Fruit fly (Drosophila melanogaster) whole organism, prepupa: ENCODE measurements around the gene CG14537.
A peak's percentile ranks its signal among the peaks of the same experiment; 100 is the strongest.

Experiments
- Blimp-1 ChIP-seq: fragments of 200-800 bp; sonication (Bioruptor generic); optimal IDR thresholded peaks from 3 replicates; lab custom pipeline; 2017; ENCODE audit warnings: missing biosample characterization, missing genetic modification characterization, mild to moderate bottlenecking, moderate library complexity, missing genetic modification reagents
- CG10631 ChIP-seq: fragments of 200-800 bp; sonication (Bioruptor generic); optimal IDR thresholded peaks from 2 replicates; lab custom pipeline; 2016; ENCODE audit warnings: missing biosample characterization, missing genetic modification characterization
- CG15336 ChIP-seq: fragments of 200-800 bp; sonication (Bioruptor generic); IDR thresholded peaks from 2 replicates; pipeline ENCODE4 v1.3.6; 2022; ENCODE audit warnings: missing biosample characterization, missing genetic modification characterization
- CG3032 ChIP-seq: fragments of 200-800 bp; optimal IDR thresholded peaks from 2 replicates; lab custom pipeline; 2019; ENCODE audit warnings: missing biosample characterization, mild to moderate bottlenecking, missing genetic modification characterization, moderate library complexity
- CG31627 ChIP-seq: fragments of 200-800 bp; sonication (Bioruptor generic); optimal IDR thresholded peaks from 3 replicates; lab custom pipeline; 2016; ENCODE audit warnings: missing biosample characterization, missing genetic modification characterization
- CG32006 ChIP-seq: fragments of 200-800 bp; sonication (Bioruptor generic); optimal IDR thresholded peaks from 3 replicates; lab custom pipeline; 2017; ENCODE audit warnings: missing biosample characterization, mild to moderate bottlenecking, missing genetic modification characterization
- CG4318 ChIP-seq: fragments of 200-800 bp; sonication (Bioruptor generic); optimal IDR thresholded peaks from 3 replicates; lab custom pipeline; 2017; ENCODE audit warnings: missing biosample characterization, mild to moderate bottlenecking, missing genetic modification characterization
- CG6163 ChIP-seq: fragments of 200-800 bp; sonication (Bioruptor generic); IDR thresholded peaks from 3 replicates; pipeline ENCODE4 v1.3.6; 2022; ENCODE audit warnings: missing biosample characterization, missing genetic modification characterization
- CG6276 ChIP-seq: fragments of 200-800 bp; sonication (Bioruptor generic); optimal IDR thresholded peaks from 2 replicates; lab custom pipeline; 2017; ENCODE audit warnings: missing biosample characterization, mild to moderate bottlenecking, missing genetic modification characterization
- CG6808 ChIP-seq: fragments of 200-800 bp; sonication (Bioruptor generic); optimal IDR thresholded peaks from 3 replicates; lab custom pipeline; 2017; ENCODE audit warnings: missing biosample characterization, missing genetic modification characterization, mild to moderate bottlenecking, moderate library complexity, missing genetic modification reagents
- CG7368 ChIP-seq: fragments of 200-800 bp; sonication (Bioruptor generic); optimal IDR thresholded peaks from 3 replicates; lab custom pipeline; 2016; ENCODE audit warnings: missing biosample characterization, missing genetic modification characterization
- CG8119 ChIP-seq: fragments of 200-800 bp; sonication (Bioruptor generic); IDR thresholded peaks from 3 replicates; pipeline ENCODE4 v1.3.6; 2022; ENCODE audit warnings: missing biosample characterization, missing genetic modification characterization
- Eip75B ChIP-seq: fragments of 200-800 bp; sonication (Bioruptor generic); optimal IDR thresholded peaks from 3 replicates; lab custom pipeline; 2016; ENCODE audit warnings: missing biosample characterization, missing genetic modification characterization
- Eip78C ChIP-seq: fragments of 200-800 bp; sonication (Bioruptor generic); peaks from one replicate; lab custom pipeline; 2016; ENCODE audit warnings: missing biosample characterization, missing genetic modification characterization
- Ets21C ChIP-seq: fragments of 200-800 bp; sonication (Bioruptor generic); optimal IDR thresholded peaks from 3 replicates; lab custom pipeline; 2016; ENCODE audit warnings: missing biosample characterization, missing genetic modification characterization
- Ets96B ChIP-seq: fragments of 200-800 bp; optimal IDR thresholded peaks from 2 replicates; lab custom pipeline; 2019; ENCODE audit warnings: missing biosample characterization, mild to moderate bottlenecking, missing genetic modification characterization, moderate library complexity
- Hr39 ChIP-seq: fragments of 200-800 bp; sonication (Bioruptor generic); optimal IDR thresholded peaks from 2 replicates; lab custom pipeline; 2016; ENCODE audit warnings: missing biosample characterization, missing genetic modification characterization
- Hr4 ChIP-seq: fragments of 200-800 bp; sonication (Bioruptor generic); optimal IDR thresholded peaks from 3 replicates; lab custom pipeline; 2016; ENCODE audit warnings: missing biosample characterization, missing genetic modification characterization
- Lpt ChIP-seq: fragments of 200-800 bp; sonication (Bioruptor generic); optimal IDR thresholded peaks from 3 replicates; lab custom pipeline; 2016; ENCODE audit warnings: missing biosample characterization, missing genetic modification characterization
- Met ChIP-seq: fragments of 200-800 bp; sonication (Bioruptor generic); optimal IDR thresholded peaks from 3 replicates; lab custom pipeline; 2016; ENCODE audit warnings: missing biosample characterization, missing genetic modification characterization
- Sox14 ChIP-seq: fragments of 200-800 bp; sonication (Bioruptor generic); optimal IDR thresholded peaks from 3 replicates; lab custom pipeline; 2016; ENCODE audit warnings: missing biosample characterization, missing genetic modification characterization
- achi ChIP-seq: fragments of 200-800 bp; sonication (Bioruptor generic); optimal IDR thresholded peaks from 3 replicates; lab custom pipeline; 2016; ENCODE audit warnings: missing biosample characterization, missing genetic modification characterization
- cyc ChIP-seq: fragments of 200-800 bp; sonication (Bioruptor generic); optimal IDR thresholded peaks from 3 replicates; lab custom pipeline; 2016; ENCODE audit warnings: missing biosample characterization, missing genetic modification characterization
- dac ChIP-seq: fragments of 200-800 bp; sonication (Bioruptor generic); optimal IDR thresholded peaks from 2 replicates; lab custom pipeline; 2017; ENCODE audit warnings: missing biosample characterization, mild to moderate bottlenecking, missing genetic modification characterization
- eg ChIP-seq: fragments of 200-800 bp; sonication (Bioruptor generic); IDR thresholded peaks from 3 replicates; pipeline ENCODE4 v1.3.6; 2022; ENCODE audit warnings: missing biosample characterization, missing genetic modification characterization
- fd59A ChIP-seq: fragments of 200-800 bp; sonication (Bioruptor generic); optimal IDR thresholded peaks from 2 replicates; lab custom pipeline; 2017; ENCODE audit warnings: missing biosample characterization, mild to moderate bottlenecking, missing genetic modification characterization, missing genetic modification reagents
- fd85E ChIP-seq: fragments of 200-800 bp; sonication (Bioruptor generic); optimal IDR thresholded peaks from 3 replicates; lab custom pipeline; 2016; ENCODE audit warnings: missing biosample characterization, missing genetic modification characterization
- fkh ChIP-seq: fragments of 200-800 bp; sonication (Bioruptor generic); optimal IDR thresholded peaks from 3 replicates; lab custom pipeline; 2017; ENCODE audit warnings: missing biosample characterization, mild to moderate bottlenecking, missing genetic modification characterization, moderate library complexity
- lz ChIP-seq: fragments of 200-800 bp; sonication (Bioruptor generic); optimal IDR thresholded peaks from 3 replicates; lab custom pipeline; 2016; ENCODE audit warnings: missing biosample characterization, missing genetic modification characterization
- net ChIP-seq: fragments of 200-800 bp; sonication (Bioruptor generic); optimal IDR thresholded peaks from 3 replicates; lab custom pipeline; 2016; ENCODE audit warnings: missing biosample characterization, missing genetic modification characterization
- pdm3 ChIP-seq: fragments of 200-800 bp; sonication (Bioruptor generic); optimal IDR thresholded peaks from 3 replicates; lab custom pipeline; 2016; ENCODE audit warnings: missing biosample characterization, missing genetic modification characterization
- svp ChIP-seq: fragments of 200-800 bp; sonication (Bioruptor generic); peaks from one replicate; lab custom pipeline; 2016; ENCODE audit warnings: missing biosample characterization, missing genetic modification characterization
- topi ChIP-seq: fragments of 200-800 bp; sonication (Bioruptor generic); optimal IDR thresholded peaks from 3 replicates; lab custom pipeline; 2016; ENCODE audit warnings: missing biosample characterization, missing genetic modification characterization

Gene CG14537

dm6 chr2L:7850406-7850805 is 10.2 kb downstream of the CG14537 start:
- TF ChIP-seq dac (no peak), CG32006 (GFP tag; lab: Kevin White, UChicago) (no peak), fd85E (GFP tag; lab: Kevin White, UChicago) (no peak), achi (GFP tag; lab: Kevin White, UChicago) (no peak), net (GFP tag; lab: Kevin White, UChicago) (no peak), CG4318 (GFP tag; lab: Kevin White, UChicago) (no peak), CG6808 (no peak)

dm6 chr2L:7851609-7852008 is 11.4 kb downstream of the CG14537 start:
- TF ChIP-seq Hr4 (GFP tag; lab: Kevin White, UChicago) (peak; percentile 5), fkh (GFP tag; lab: Kevin White, UChicago) (no peak), CG8119 (GFP tag; lab: Robert Waterston, UW) (0 out of 3 replicates have a peak, but pooled peaks have one; percentile 28), Eip75B (GFP tag; lab: Kevin White, UChicago) (no peak), fd59A (GFP tag; lab: Kevin White, UChicago) (no peak), Ets96B (peak; percentile 12), CG6163 (GFP tag; lab: Robert Waterston, UW) (0 out of 3 replicates have a peak, but pooled peaks have one; percentile 31), lz (GFP tag; lab: Kevin White, UChicago) (no peak), CG10631 (GFP tag; lab: Kevin White, UChicago) (peak; percentile 1), Blimp-1 (no peak), CG32006 (GFP tag; lab: Kevin White, UChicago) (peak; percentile 19), topi (GFP tag; lab: Kevin White, UChicago) (no peak), CG7368 (GFP tag; lab: Kevin White, UChicago) (no peak), svp (GFP tag; lab: Kevin White, UChicago) (peak; percentile 38), Eip78C (GFP tag; lab: Kevin White, UChicago) (peak; percentile 45), CG6276 (GFP tag; lab: Kevin White, UChicago) (no peak)

dm6 chr2L:7855108-7855507 is 14.9 kb downstream of the CG14537 start, which contains the start of gene CG14535:
CG14535 (minus strand) TSS chr2L:7855475.
- no peak for TF ChIP-seq CG6808
- peak; percentile 56; the same call in 1 of the 2 replicates for TF ChIP-seq CG15336
- no peak for TF ChIP-seq Met (GFP tag; lab: Kevin White, UChicago)
- no peak for TF ChIP-seq Lpt (GFP tag; lab: Kevin White, UChicago)
- peak; percentile 39 for TF ChIP-seq CG6276 (GFP tag; lab: Kevin White, UChicago)
- 0 out of 3 replicates have a peak, but pooled peaks have one; percentile 30 for TF ChIP-seq eg (GFP tag; lab: Robert Waterston, UW)
- TF ChIP-seq Ets21C (GFP tag; lab: Kevin White, UChicago) = no peak
- no peak for TF ChIP-seq Eip75B (GFP tag; lab: Kevin White, UChicago)
- peak; percentile 11 for TF ChIP-seq Eip78C (GFP tag; lab: Kevin White, UChicago)
- no peak for TF ChIP-seq svp (GFP tag; lab: Kevin White, UChicago)
- no peak for TF ChIP-seq pdm3 (GFP tag; lab: Kevin White, UChicago)

dm6 chr2L:7856380-7857127 is 16.3 kb downstream of the CG14537 start, which contains the start of gene lectin-28C:
lectin-28C (plus strand) TSS chr2L:7857077.
- TF ChIP-seq eg (GFP tag; lab: Robert Waterston, UW) (0 out of 3 replicates have a peak, but pooled peaks have one; percentile 9), CG31627 (peak; percentile 7), Hr39 (GFP tag; lab: Kevin White, UChicago) (peak; percentile 31), fkh (GFP tag; lab: Kevin White, UChicago) (peak; percentile 9), CG3032 (tag; lab: Kevin White, UChicago) (peak; percentile 12), svp (GFP tag; lab: Kevin White, UChicago) (peak; percentile 55), Sox14 (GFP tag; lab: Kevin White, UChicago) (peak; percentile 46), Eip78C (GFP tag; lab: Kevin White, UChicago) (peak; percentile 41), lz (GFP tag; lab: Kevin White, UChicago) (peak; percentile 14), cyc (peak; percentile 14), CG6808 (peak; percentile 3)
